Fruit fly (Drosophila melanogaster) whole organism, embryonic: ENCODE data around the gene Dmtn.

Source experiments
- B-H2 ChIP-seq: fragments of 200-800 bp; sonication (Bioruptor generic); optimal IDR thresholded peaks from 2 replicates; lab custom pipeline; 2018; ENCODE audit warnings: missing biosample characterization, mild to moderate bottlenecking, missing genetic modification characterization
- Bgb ChIP-seq: fragments of 200-800 bp; sonication (Bioruptor generic); IDR thresholded peaks from 2 replicates; pipeline ENCODE4 v1.3.6; 2022; ENCODE audit warnings: missing biosample characterization, missing genetic modification characterization; ENCODE audit not compliant: partially characterized antibody
- Blimp-1 ChIP-seq: fragments of 200-800 bp; sonication (Bioruptor generic); optimal IDR thresholded peaks from 3 replicates; lab custom pipeline; 2018; ENCODE audit warnings: missing biosample characterization, missing genetic modification characterization, mild to moderate bottlenecking, moderate library complexity, missing genetic modification reagents
- CG10543 ChIP-seq: fragments of 200-800 bp; sonication (Bioruptor generic); optimal IDR thresholded peaks from 3 replicates; lab custom pipeline; 2017; ENCODE audit warnings: missing biosample characterization, mild to moderate bottlenecking, missing genetic modification characterization, moderate library complexity
- CG12219 ChIP-seq: fragments of 200-800 bp; sonication (Bioruptor generic); optimal IDR thresholded peaks from 3 replicates; lab custom pipeline; 2018; ENCODE audit warnings: missing biosample characterization, mild to moderate bottlenecking, missing genetic modification characterization
- CG12236 ChIP-seq: fragments of 200-800 bp; sonication (Bioruptor generic); optimal IDR thresholded peaks from 2 replicates; lab custom pipeline; 2016; ENCODE audit warnings: missing biosample characterization, missing genetic modification characterization
- CG13894 ChIP-seq: fragments of 200-800 bp; sonication (Bioruptor generic); optimal IDR thresholded peaks from 3 replicates; lab custom pipeline; 2018; ENCODE audit warnings: missing biosample characterization, mild to moderate bottlenecking, missing genetic modification characterization, moderate library complexity
- CG17802 ChIP-seq: fragments of 200-800 bp; sonication (Bioruptor generic); optimal IDR thresholded peaks from 2 replicates; lab custom pipeline; 2018; ENCODE audit warnings: missing biosample characterization, mild to moderate bottlenecking, missing genetic modification characterization, moderate library complexity
- CG2202 ChIP-seq: fragments of 200-800 bp; sonication (Bioruptor generic); optimal IDR thresholded peaks from 2 replicates; lab custom pipeline; 2018; ENCODE audit warnings: missing biosample characterization, mild to moderate bottlenecking, missing genetic modification characterization
- CG31388 ChIP-seq: fragments of 200-800 bp; sonication (Bioruptor generic); optimal IDR thresholded peaks from 2 replicates; lab custom pipeline; 2016; ENCODE audit warnings: missing biosample characterization, missing genetic modification characterization
- CG32772 ChIP-seq: fragments of 200-800 bp; sonication (Bioruptor generic); IDR thresholded peaks from 2 replicates; pipeline ENCODE4 v1.3.6; 2022; ENCODE audit warnings: missing biosample characterization, missing genetic modification characterization
- CG4282 ChIP-seq: fragments of 200-800 bp; sonication (Bioruptor generic); optimal IDR thresholded peaks from 2 replicates; lab custom pipeline; 2016; ENCODE audit warnings: missing biosample characterization, missing genetic modification characterization
- CG43689 ChIP-seq: fragments of 200-800 bp; sonication (Bioruptor generic); IDR thresholded peaks from 2 replicates; pipeline ENCODE4 v1.3.6; 2022; ENCODE audit warnings: missing biosample characterization, missing genetic modification characterization
- CG4820 ChIP-seq: fragments of 200-800 bp; sonication (Bioruptor generic); optimal IDR thresholded peaks from 3 replicates; lab custom pipeline; 2016; ENCODE audit warnings: missing biosample characterization, missing genetic modification characterization
- CG8359 ChIP-seq: fragments of 200-800 bp; sonication (Bioruptor generic); optimal IDR thresholded peaks from 2 replicates; lab custom pipeline; 2017; ENCODE audit warnings: missing biosample characterization, mild to moderate bottlenecking, missing genetic modification characterization, borderline replicate concordance
- CG8924 ChIP-seq: fragments of 200-800 bp; optimal IDR thresholded peaks from 3 replicates; lab custom pipeline; 2019; ENCODE audit warnings: missing biosample characterization, mild to moderate bottlenecking, missing genetic modification characterization, moderate library complexity
- CG9609 ChIP-seq: fragments of 200-800 bp; sonication (Bioruptor generic); optimal IDR thresholded peaks from 3 replicates; lab custom pipeline; 2016; ENCODE audit warnings: missing biosample characterization, missing genetic modification characterization
- CG9797 ChIP-seq: fragments of 200-800 bp; sonication (Bioruptor generic); optimal IDR thresholded peaks from 3 replicates; lab custom pipeline; 2018; ENCODE audit warnings: missing biosample characterization, mild to moderate bottlenecking, missing genetic modification characterization
- Gug ChIP-seq: fragments of 200-800 bp; sonication (Bioruptor generic); IDR thresholded peaks from 4 replicates; pipeline ENCODE4 v1.3.6; 2022; ENCODE audit warnings: missing biosample characterization, missing genetic modification characterization
- Med ChIP-seq: fragments of 200-800 bp; sonication (Bioruptor generic); peaks from one replicate; lab custom pipeline; 2016; ENCODE audit warnings: missing biosample characterization, missing genetic modification characterization, mild to moderate bottlenecking, inconsistent platforms, moderate library complexity
- Mes4 ChIP-seq: fragments of 200-800 bp; sonication (Bioruptor generic); optimal IDR thresholded peaks from 2 replicates; lab custom pipeline; 2016; ENCODE audit warnings: missing biosample characterization, missing genetic modification characterization
- NFAT ChIP-seq: fragments of 200-800 bp; sonication (Bioruptor generic); IDR thresholded peaks from 2 replicates; pipeline ENCODE4 v1.3.6; 2022; ENCODE audit warnings: missing biosample characterization, missing genetic modification characterization
- Nf-YB ChIP-seq: fragments of 200-800 bp; sonication (Bioruptor generic); optimal IDR thresholded peaks from 3 replicates; lab custom pipeline; 2019; ENCODE audit warnings: missing biosample characterization, mild to moderate bottlenecking, missing genetic modification characterization, moderate library complexity
- Oli ChIP-seq: fragments of 200-800 bp; sonication (Bioruptor generic); optimal IDR thresholded peaks from 2 replicates; lab custom pipeline; 2018; ENCODE audit warnings: missing biosample characterization, mild to moderate bottlenecking, missing genetic modification characterization, moderate library complexity
- Opbp ChIP-seq: fragments of 200-800 bp; sonication (Bioruptor generic); IDR thresholded peaks from 3 replicates; pipeline ENCODE4 v1.3.6; 2022; ENCODE audit warnings: missing biosample characterization, missing genetic modification characterization; ENCODE audit not compliant: partially characterized antibody
- Pdp1 ChIP-seq, 2 experiments: fragments of 200-800 bp; sonication (Bioruptor generic); optimal IDR thresholded peaks; 3 replicates each; lab custom pipeline; 2016; ENCODE audit warnings: missing biosample characterization in 2 of 2, missing genetic modification characterization in 2 of 2, mild to moderate bottlenecking in 1 of 2, moderate library complexity in 1 of 2
- Ravus ChIP-seq: fragments of 200-800 bp; sonication (Bioruptor generic); IDR thresholded peaks from 2 replicates; pipeline ENCODE4 v1.3.6; 2022; ENCODE audit warnings: missing biosample characterization, missing genetic modification characterization
- Rfx ChIP-seq: fragments of 200-800 bp; sonication (Bioruptor generic); IDR thresholded peaks from 2 replicates; pipeline ENCODE4 v1.3.6; 2022; ENCODE audit warnings: missing biosample characterization, missing genetic modification characterization
- Scr ChIP-seq: fragments of 200-800 bp; sonication (Bioruptor generic); IDR thresholded peaks from 2 replicates; pipeline ENCODE4 v1.3.6; 2022; ENCODE audit warnings: missing biosample characterization, missing genetic modification characterization; ENCODE audit not compliant: partially characterized antibody
- Sox102F ChIP-seq: fragments of 200-800 bp; sonication (Bioruptor generic); optimal IDR thresholded peaks from 2 replicates; lab custom pipeline; 2018; ENCODE audit warnings: missing biosample characterization, mild to moderate bottlenecking, missing genetic modification characterization, moderate library complexity
- cas ChIP-seq: fragments of 200-800 bp; sonication (Bioruptor generic); IDR thresholded peaks from 2 replicates; pipeline ENCODE4 v1.3.6; 2022; ENCODE audit warnings: missing biosample characterization, missing genetic modification characterization
- chinmo ChIP-seq: fragments of 200-800 bp; sonication (Bioruptor generic); IDR thresholded peaks from 4 replicates; pipeline ENCODE4 v1.3.6; 2022; ENCODE audit warnings: missing biosample characterization, missing genetic modification characterization; ENCODE audit not compliant: partially characterized antibody
- dmrt99B ChIP-seq: fragments of 200-800 bp; sonication (Bioruptor generic); optimal IDR thresholded peaks from 2 replicates; lab custom pipeline; 2018; ENCODE audit warnings: missing biosample characterization, mild to moderate bottlenecking, missing genetic modification characterization, moderate library complexity
- gem ChIP-seq: fragments of 200-800 bp; sonication (Bioruptor generic); optimal IDR thresholded peaks from 2 replicates; lab custom pipeline; 2019; ENCODE audit warnings: missing biosample characterization, mild to moderate bottlenecking, missing genetic modification characterization, moderate library complexity
- grau ChIP-seq: fragments of 200-800 bp; optimal IDR thresholded peaks from 3 replicates; lab custom pipeline; 2019; ENCODE audit warnings: missing biosample characterization, mild to moderate bottlenecking, missing genetic modification characterization, moderate library complexity
- hkb ChIP-seq, 2 experiments: fragments of 200-800 bp in 1 of 2; fragments of >200 bp in 1 of 2; sonication (Bioruptor generic) in 1 of 2; IDR thresholded peaks in 1 of 2; optimal IDR thresholded peaks in 1 of 2; 2 replicates each; pipeline versions ENCODE4 v1.3.6 to Lab custom; 2017 to 2022; ENCODE audit warnings: missing biosample characterization in 1 of 2, missing genetic modification characterization in 1 of 2
- mam ChIP-seq: fragments of 200-800 bp; sonication (Bioruptor generic); optimal IDR thresholded peaks from 3 replicates; lab custom pipeline; 2016; ENCODE audit warnings: missing biosample characterization, missing genetic modification characterization
- oc ChIP-seq: fragments of 200-800 bp; sonication (Bioruptor generic); optimal IDR thresholded peaks from 2 replicates; lab custom pipeline; 2018; ENCODE audit warnings: missing biosample characterization, mild to moderate bottlenecking, missing genetic modification characterization, moderate library complexity
- odd ChIP-seq: fragments of 200-800 bp; sonication (Bioruptor generic); optimal IDR thresholded peaks from 2 replicates; lab custom pipeline; 2017; ENCODE audit warnings: missing biosample characterization, mild to moderate bottlenecking, missing genetic modification characterization
- prd ChIP-seq, 3 experiments: fragments of >200 bp in 2 of 3; fragments of 200-800 bp in 1 of 3; sonication (Bioruptor generic) in 1 of 3; optimal IDR thresholded peaks in 2 of 3; IDR thresholded peaks in 1 of 3; 2 replicates in 2 of 3; 3 replicates in 1 of 3; pipeline versions ENCODE4 v1.3.6 to Lab custom; 2017 to 2022; ENCODE audit warnings: missing biosample characterization in 1 of 3, missing genetic modification characterization in 1 of 3
- sima ChIP-seq: fragments of 200-800 bp; sonication (Bioruptor generic); optimal IDR thresholded peaks from 2 replicates; lab custom pipeline; 2016; ENCODE audit warnings: missing biosample characterization, missing genetic modification characterization
- sr ChIP-seq: fragments of 200-800 bp; sonication (Bioruptor generic); IDR thresholded peaks from 3 replicates; pipeline ENCODE4 v1.3.6; 2022; ENCODE audit warnings: missing biosample characterization, missing genetic modification characterization
- ssp ChIP-seq: fragments of 200-800 bp; sonication (Bioruptor generic); IDR thresholded peaks from 2 replicates; pipeline ENCODE4 v1.3.6; 2022; ENCODE audit warnings: missing biosample characterization, missing genetic modification characterization
- tap ChIP-seq: fragments of 200-800 bp; optimal IDR thresholded peaks from 3 replicates; lab custom pipeline; 2019; ENCODE audit warnings: missing biosample characterization, mild to moderate bottlenecking, missing genetic modification characterization, moderate library complexity
- tgo ChIP-seq: fragments of 200-800 bp; sonication (Bioruptor generic); IDR thresholded peaks from 3 replicates; pipeline ENCODE4 v1.3.6; 2022; ENCODE audit warnings: missing biosample characterization, missing genetic modification characterization
- usp ChIP-seq: fragments of >200 bp; optimal IDR thresholded peaks from 2 replicates; lab custom pipeline; 2017; ENCODE audit warnings: missing biosample characterization, missing genetic modification characterization
- zen ChIP-seq: fragments of 200-800 bp; sonication (Bioruptor generic); optimal IDR thresholded peaks from 3 replicates; lab custom pipeline; 2018; ENCODE audit warnings: missing biosample characterization, mild to moderate bottlenecking, missing genetic modification characterization, moderate library complexity

Gene Dmtn

DNA sequence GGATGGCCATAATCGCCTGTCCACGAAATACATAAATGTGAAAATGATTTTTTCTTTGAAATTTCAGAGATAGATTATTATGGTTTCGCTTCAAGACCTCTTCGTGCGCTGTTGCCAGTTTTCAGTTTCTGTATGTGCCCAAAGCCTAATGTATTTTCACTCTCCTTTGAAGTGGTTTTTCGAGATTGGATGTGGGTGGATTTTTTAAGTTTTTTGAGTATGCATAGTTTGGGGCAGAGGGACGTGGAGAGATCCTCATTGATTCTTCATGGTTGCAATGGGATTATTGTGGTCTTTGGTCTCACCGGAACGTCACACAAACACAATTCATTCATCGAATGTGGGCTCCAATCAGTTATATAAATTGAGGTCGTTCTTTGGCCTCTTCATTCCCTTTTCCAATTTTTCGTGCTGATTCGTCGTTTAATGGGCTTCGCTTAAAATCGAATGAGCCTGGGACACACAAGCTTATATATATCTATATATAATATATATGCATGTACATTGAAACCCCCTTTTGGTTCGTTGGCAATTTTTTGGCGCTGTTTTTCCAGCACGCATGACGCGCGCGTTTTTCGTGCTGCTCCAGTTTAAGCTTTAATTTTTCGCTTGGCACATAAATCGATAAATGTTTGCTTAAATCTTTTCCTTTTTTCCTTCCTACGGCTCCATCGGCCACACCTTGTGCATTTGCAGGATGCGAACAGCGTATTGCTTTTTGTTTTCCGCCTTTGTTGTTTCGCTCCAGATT, 5.9 kb upstream of the Dmtn start (continued):
- TF ChIP-seq cas (GFP tag; lab: Robert Waterston, UW) (no peak), prd (optimal IDR thresholded peaks at IDR 0.05; lab: Kevin White, UChicago) (no peak), prd (GFP tag; IDR thresholded peaks at IDR 0.05; lab: Robert Waterston, UW) (no peak), gem (no peak), CG8359 (GFP tag; lab: Kevin White, UChicago) (peak; percentile 92), Mes4 (no peak), tgo (no peak), Oli (no peak), CG9609 (GFP tag; lab: Kevin White, UChicago) (no peak), chinmo (GFP tag; lab: Robert Waterston, UW) (0 out of 4 replicates have a peak, but pooled peaks have one; percentile 31), usp (no peak), Bgb (GFP tag; lab: Robert Waterston, UW) (no peak), CG12236 (GFP tag; lab: Kevin White, UChicago) (no peak), sima (no peak), CG4282 (GFP tag; lab: Kevin White, UChicago) (no peak), Blimp-1 (peak; percentile 68), Ravus (no peak), dmrt99B (no peak), oc (tag; lab: Kevin White, UChicago) (peak; percentile 65), Sox102F (GFP tag; lab: Kevin White, UChicago) (no peak), CG32772 (GFP tag; lab: Robert Waterston, UW) (no peak), mam (GFP tag; lab: Kevin White, UChicago) (no peak), sr (GFP tag; lab: Robert Waterston, UW) (peak; percentile 50; the same call in 1 of the 3 replicates), Opbp (GFP tag; lab: Robert Waterston, UW) (no peak), CG17802 (tag; lab: Kevin White, UChicago) (no peak), Pdp1 (GFP tag; optimal IDR thresholded peaks at IDR 0.05; lab: Kevin White, UChicago) (peak in 1 of 2 experiments; percentile 36), zen (tag; lab: Kevin White, UChicago) (no peak), CG12219 (GFP tag; lab: Kevin White, UChicago) (no peak), NFAT (no peak), Med (GFP tag; lab: Kevin White, UChicago) (peak; percentile 54), CG2202 (tag; lab: Kevin White, UChicago) (no peak), CG8924 (tag; lab: Kevin White, UChicago) (no peak), hkb (optimal IDR thresholded peaks at IDR 0.05; lab: Kevin White, UChicago) (no peak), hkb (GFP tag; IDR thresholded peaks at IDR 0.05; lab: Robert Waterston, UW) (no peak), CG10543 (GFP tag; lab: Kevin White, UChicago) (no peak), B-H2 (GFP tag; lab: Kevin White, UChicago) (no peak)

DNA sequence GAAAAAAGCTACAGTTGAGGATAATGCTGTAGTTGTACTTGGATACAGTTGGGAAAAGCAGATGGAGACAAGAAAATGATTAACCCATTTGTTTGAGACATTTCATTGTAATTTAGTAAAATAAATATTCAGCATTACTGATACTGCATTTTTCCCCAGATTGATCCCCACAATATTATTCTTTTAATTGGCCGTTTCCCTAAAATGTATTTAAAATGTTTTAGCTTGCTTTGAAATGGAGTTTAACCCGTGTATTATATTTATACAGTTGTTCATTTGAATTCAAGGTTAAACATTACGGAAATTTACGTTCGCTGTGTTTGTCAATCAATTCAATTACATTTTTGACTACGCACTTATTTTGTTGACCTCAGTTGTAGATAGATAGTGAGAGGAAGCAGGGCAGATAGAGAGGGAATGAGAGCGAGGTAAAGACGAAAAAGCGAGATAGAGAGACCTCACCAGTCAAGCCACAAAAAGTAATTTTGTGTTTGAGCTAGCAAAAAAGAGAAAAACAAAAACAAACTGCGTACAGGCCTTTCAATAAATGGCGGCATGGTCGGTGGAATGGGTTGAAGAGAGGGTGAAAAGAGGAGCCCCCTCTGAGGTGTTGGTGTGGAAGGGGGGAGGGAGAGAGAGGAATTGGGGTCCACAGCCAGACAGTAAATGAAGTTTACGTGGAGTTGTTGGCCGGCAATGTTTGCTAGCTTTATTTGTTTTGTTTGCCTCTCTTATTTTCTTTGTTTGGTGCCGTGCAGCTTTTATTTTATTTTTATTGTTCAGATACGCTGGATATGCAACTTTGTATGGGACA, 4.9 kb upstream of the Dmtn start:
- TF ChIP-seq grau (tag; lab: Kevin White, UChicago) (peak; percentile 91), tap (tag; lab: Kevin White, UChicago) (peak; percentile 86), ssp (GFP tag; lab: Robert Waterston, UW) (peak; percentile 49; the same call in 1 of the 2 replicates), CG13894 (tag; lab: Kevin White, UChicago) (peak; percentile 51), Ravus (no peak; the same call in 1 of the 2 replicates), CG31388 (peak; percentile 72), Gug (GFP tag; lab: Robert Waterston, UW) (no peak; the same call in 2 of the 4 replicates), CG43689 (GFP tag; lab: Robert Waterston, UW) (no peak), CG4820 (GFP tag; lab: Kevin White, UChicago) (peak; percentile 81), odd (GFP tag; lab: Kevin White, UChicago) (peak; percentile 81), Rfx (GFP tag; lab: Robert Waterston, UW) (peak; percentile 63), CG9797 (GFP tag; lab: Kevin White, UChicago) (no peak), Nf-YB (peak; percentile 76), Scr (GFP tag; lab: Robert Waterston, UW) (no peak)
